Fruit fly (Drosophila melanogaster): ENCODE results near the gene CG31465.
A peak's percentile ranks its signal among the peaks of the same experiment; 100 is the strongest.

The CG31465 gene

DNA sequence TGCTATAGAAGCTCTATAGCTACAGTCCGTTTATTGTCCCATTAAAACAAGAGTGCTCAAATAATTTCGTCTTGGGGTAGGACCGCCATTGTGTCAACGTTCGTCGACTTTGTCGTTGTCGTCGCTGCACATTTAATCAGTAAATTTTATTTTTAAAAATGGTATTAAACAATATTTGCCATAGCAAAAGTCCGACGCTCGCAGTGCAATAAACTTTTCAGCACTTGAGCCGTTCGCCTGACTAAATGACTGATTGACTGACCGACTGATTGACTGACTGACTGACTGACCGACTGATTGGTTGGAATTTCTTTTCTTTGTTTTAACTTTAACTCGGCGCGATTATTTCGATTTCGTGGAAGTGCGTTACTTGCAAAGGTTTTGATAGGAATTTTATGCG, 9.3 kb downstream of the CG31465 start:
- TF ChIP-seq GATAd (GFP tag; optimal IDR thresholded peaks at IDR 0.05) (no peak), CrebA (GFP tag; optimal IDR thresholded peaks at IDR 0.05; ENCODE audit: borderline replicate concordance) (no peak), usp (GFP tag; optimal IDR thresholded peaks at IDR 0.05) (no peak), jim (GFP tag; optimal IDR thresholded peaks at IDR 0.05) (no peak), sv (GFP tag; optimal IDR thresholded peaks at IDR 0.05) (no peak), N (GFP tag; optimal IDR thresholded peaks at IDR 0.05) (no peak), CG32264 (GFP tag; optimal IDR thresholded peaks at IDR 0.05) (no peak), foxo (GFP tag; optimal IDR thresholded peaks at IDR 0.05) (no peak), dl (GFP tag; optimal IDR thresholded peaks at IDR 0.05; ENCODE audit: insufficient read depth in 1 of 2, partially characterized antibody in 2 of 2) (no peak), Hnf4 (GFP tag; optimal IDR thresholded peaks at IDR 0.05) (no peak), psq (GFP tag; optimal IDR thresholded peaks at IDR 0.05) (no peak), sage (GFP tag; optimal IDR thresholded peaks at IDR 0.05) (no peak), tai (GFP tag; optimal IDR thresholded peaks at IDR 0.05) (no peak), br (GFP tag; optimal IDR thresholded peaks at IDR 0.05) (no peak), Rel (GFP tag; optimal IDR thresholded peaks at IDR 0.05) (no peak), Rel (tag; optimal IDR thresholded peaks at IDR 0.05) (peak; percentile 30), h (GFP tag; optimal IDR thresholded peaks at IDR 0.05) (peak; percentile 23), ey (GFP tag; optimal IDR thresholded peaks at IDR 0.05) (no peak), Dif (GFP tag; optimal IDR thresholded peaks at IDR 0.05; ENCODE audit: partially characterized antibody) (no peak), Dfd (GFP tag; optimal IDR thresholded peaks at IDR 0.05) (no peak), fru (GFP tag; optimal IDR thresholded peaks at IDR 0.05) (peak; percentile 10)

dm6 chr3R:21890739-21891138, 10.1 kb downstream of the CG31465 start:
- TF ChIP-seq Rel (GFP tag; optimal IDR thresholded peaks at IDR 0.05), result no peak
- peak; percentile 5 for TF ChIP-seq Rel (tag; optimal IDR thresholded peaks at IDR 0.05)
- no peak for TF ChIP-seq Dfd (GFP tag; optimal IDR thresholded peaks at IDR 0.05)

DNA sequence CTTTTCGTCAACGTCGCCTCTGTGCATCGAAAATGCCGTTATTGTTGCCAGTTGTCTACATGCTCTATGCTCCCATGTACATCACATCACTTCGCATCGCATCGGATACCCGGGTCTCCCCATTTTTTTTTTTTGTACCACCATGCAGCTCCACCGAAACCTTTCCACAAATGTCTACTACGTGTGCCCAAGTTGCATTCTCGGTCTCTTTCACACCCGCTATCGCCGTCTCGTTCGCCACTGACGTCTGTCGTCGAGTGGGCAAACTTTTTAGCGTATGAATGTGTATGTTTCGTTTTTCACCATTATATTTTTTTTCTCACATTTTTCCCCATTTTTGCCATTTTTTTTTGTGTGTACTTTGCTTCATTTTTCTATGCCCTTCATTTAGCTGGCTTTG, 11.8 kb downstream of the CG31465 start:
- no peak for TF ChIP-seq woc (GFP tag; optimal IDR thresholded peaks at IDR 0.05)
- peak; percentile 19 for TF ChIP-seq Sp1 (GFP tag; optimal IDR thresholded peaks at IDR 0.05)

- TF ChIP-seq br (GFP tag; optimal IDR thresholded peaks at IDR 0.05), result no peak
- peak; percentile 26 for TF ChIP-seq HLH106 (tag; optimal IDR thresholded peaks at IDR 0.05)
- peak; percentile 1 for TF ChIP-seq psq (GFP tag; optimal IDR thresholded peaks at IDR 0.05)
- peak; percentile 12 for TF ChIP-seq h (GFP tag; optimal IDR thresholded peaks at IDR 0.05)
- TF ChIP-seq foxo (GFP tag; optimal IDR thresholded peaks at IDR 0.05), result peak in 1 of 2 experiments; percentile 22
- peak; percentile 20 for TF ChIP-seq Sp1 (GFP tag; optimal IDR thresholded peaks at IDR 0.05)
- TF ChIP-seq sv (GFP tag; optimal IDR thresholded peaks at IDR 0.05), result no peak
These were observed 13.3 kb downstream of the CG31465 start for dm6 chr3R:21893929-21894328.

- TF ChIP-seq Jra (GFP tag; optimal IDR thresholded peaks at IDR 0.05) (no peak), HLH106 (tag; optimal IDR thresholded peaks at IDR 0.05) (peak; percentile 57), Myc (optimal IDR thresholded peaks at IDR 0.05) (no peak), foxo (GFP tag; optimal IDR thresholded peaks at IDR 0.05) (peak in 1 of 2 experiments; percentile 15), Sp1 (GFP tag; optimal IDR thresholded peaks at IDR 0.05) (peak; percentile 51), GATAd (GFP tag; optimal IDR thresholded peaks at IDR 0.05) (no peak), h (GFP tag; optimal IDR thresholded peaks at IDR 0.05) (no peak), dmrt93B (GFP tag; optimal IDR thresholded peaks at IDR 0.05) (peak; percentile 60), sv (GFP tag; optimal IDR thresholded peaks at IDR 0.05) (no peak), pan (optimal IDR thresholded peaks at IDR 0.05) (no peak), Hnf4 (GFP tag; optimal IDR thresholded peaks at IDR 0.05) (no peak), tai (GFP tag; optimal IDR thresholded peaks at IDR 0.05) (no peak), psq (GFP tag; optimal IDR thresholded peaks at IDR 0.05) (peak; percentile 16)
These were observed 15.6 kb downstream of the CG31465 start for dm6 chr3R:21895961-21896875.

- TF ChIP-seq Hr78 (GFP tag; optimal IDR thresholded peaks at IDR 0.05) (no peak), Hr83 (GFP tag; optimal IDR thresholded peaks at IDR 0.05; ENCODE audit: poor library complexity, severe bottlenecking) (peak; percentile 10), tai (GFP tag; optimal IDR thresholded peaks at IDR 0.05) (peak; percentile 65), rgr (GFP tag; optimal IDR thresholded peaks at IDR 0.05) (peak; percentile 83), Sp1 (GFP tag; optimal IDR thresholded peaks at IDR 0.05) (peak; percentile 82), Dif (GFP tag; optimal IDR thresholded peaks at IDR 0.05; ENCODE audit: partially characterized antibody) (no peak), ey (GFP tag; optimal IDR thresholded peaks at IDR 0.05) (peak; percentile 81), HLH106 (tag; optimal IDR thresholded peaks at IDR 0.05) (peak; percentile 90), N (GFP tag; optimal IDR thresholded peaks at IDR 0.05) (no peak), pan (optimal IDR thresholded peaks at IDR 0.05) (no peak), dsf (GFP tag; optimal IDR thresholded peaks at IDR 0.05; ENCODE audit: borderline replicate concordance) (peak; percentile 22), fru (GFP tag; optimal IDR thresholded peaks at IDR 0.05) (peak; percentile 87), Myc (optimal IDR thresholded peaks at IDR 0.05) (no peak), dmrt93B (GFP tag; optimal IDR thresholded peaks at IDR 0.05) (peak; percentile 56), br (GFP tag; optimal IDR thresholded peaks at IDR 0.05) (peak; percentile 83), Vsx2 (GFP tag; optimal IDR thresholded peaks at IDR 0.05; ENCODE audit: partially characterized antibody) (no peak), sv (GFP tag; optimal IDR thresholded peaks at IDR 0.05) (no peak), Mio (GFP tag; optimal IDR thresholded peaks at IDR 0.05) (no peak), dl (GFP tag; optimal IDR thresholded peaks at IDR 0.05; ENCODE audit: insufficient read depth in 1 of 2, partially characterized antibody in 2 of 2) (no peak), GATAd (GFP tag; optimal IDR thresholded peaks at IDR 0.05) (no peak), foxo (GFP tag; optimal IDR thresholded peaks at IDR 0.05) (peak in 1 of 2 experiments; percentile 90), CG32264 (GFP tag; optimal IDR thresholded peaks at IDR 0.05) (peak; percentile 60)
These were observed 17.0 kb downstream of the CG31465 start for dm6 chr3R:21897565-21897964.
